Fruit fly (Drosophila melanogaster) whole organism, embryonic: Measurements from ENCODE around the gene ppk11.

Experiments
- Abd-B ChIP-seq: fragments of 200-800 bp; sonication (Bioruptor generic); optimal IDR thresholded peaks from 2 replicates; lab custom pipeline; 2018; ENCODE audit warnings: missing biosample characterization, mild to moderate bottlenecking, missing genetic modification characterization, moderate library complexity
- Asciz ChIP-seq: fragments of 200-800 bp; sonication (Bioruptor generic); optimal IDR thresholded peaks from 2 replicates; lab custom pipeline; 2017; ENCODE audit warnings: missing biosample characterization, mild to moderate bottlenecking, missing genetic modification characterization, missing genetic modification reagents
- B-H1 ChIP-seq: fragments of 200-800 bp; sonication (Bioruptor generic); IDR thresholded peaks from 3 replicates; pipeline ENCODE4 v1.3.6; 2022; ENCODE audit warnings: missing biosample characterization, missing genetic modification characterization
- CG1024 ChIP-seq: fragments of 200-800 bp; sonication (Bioruptor generic); IDR thresholded peaks from 2 replicates; pipeline ENCODE4 v1.3.6; 2022; ENCODE audit warnings: missing biosample characterization, missing genetic modification characterization
- CG12744 ChIP-seq: fragments of 200-800 bp; sonication (Bioruptor generic); optimal IDR thresholded peaks from 2 replicates; lab custom pipeline; 2016; ENCODE audit warnings: missing biosample characterization, missing genetic modification characterization
- CG14667 ChIP-seq: fragments of 200-800 bp; sonication (Bioruptor generic); IDR thresholded peaks from 2 replicates; pipeline ENCODE4 v1.3.6; 2022; ENCODE audit warnings: missing biosample characterization, missing genetic modification characterization
- CG15011 ChIP-seq: fragments of 200-800 bp; sonication (Bioruptor generic); optimal IDR thresholded peaks from 3 replicates; lab custom pipeline; 2018; ENCODE audit warnings: missing biosample characterization, mild to moderate bottlenecking, missing genetic modification characterization
- CG17568 ChIP-seq: fragments of 200-800 bp; sonication (Bioruptor generic); optimal IDR thresholded peaks from 2 replicates; lab custom pipeline; 2018; ENCODE audit warnings: missing biosample characterization, mild to moderate bottlenecking, missing genetic modification characterization, moderate library complexity
- CG18476 ChIP-seq: fragments of 200-800 bp; sonication (Bioruptor generic); optimal IDR thresholded peaks from 2 replicates; lab custom pipeline; 2016; ENCODE audit warnings: missing biosample characterization, mild to moderate bottlenecking, missing genetic modification characterization
- CG2712 ChIP-seq: fragments of 200-800 bp; optimal IDR thresholded peaks from 3 replicates; lab custom pipeline; 2019; ENCODE audit warnings: missing biosample characterization, mild to moderate bottlenecking, missing genetic modification characterization, moderate library complexity
- CG30020 ChIP-seq: fragments of 200-800 bp; optimal IDR thresholded peaks from 2 replicates; lab custom pipeline; 2019; ENCODE audit warnings: missing biosample characterization, mild to moderate bottlenecking, missing genetic modification characterization, moderate library complexity
- CG30403 ChIP-seq: fragments of 200-800 bp; sonication (Bioruptor generic); optimal IDR thresholded peaks from 3 replicates; lab custom pipeline; 2016; ENCODE audit warnings: missing biosample characterization, missing genetic modification characterization
- CG32772 ChIP-seq: fragments of 200-800 bp; sonication (Bioruptor generic); IDR thresholded peaks from 2 replicates; pipeline ENCODE4 v1.3.6; 2022; ENCODE audit warnings: missing biosample characterization, missing genetic modification characterization
- CG34376 ChIP-seq: fragments of 200-800 bp; sonication (Bioruptor generic); optimal IDR thresholded peaks from 2 replicates; lab custom pipeline; 2018; ENCODE audit warnings: missing biosample characterization, mild to moderate bottlenecking, missing genetic modification characterization
- CG3726 ChIP-seq: fragments of 200-800 bp; sonication (Bioruptor generic); IDR thresholded peaks from 3 replicates; pipeline ENCODE4, ENCODE4 v1.3.6; 2022; ENCODE audit warnings: missing biosample characterization, missing genetic modification characterization
- CG4282 ChIP-seq: fragments of 200-800 bp; sonication (Bioruptor generic); optimal IDR thresholded peaks from 2 replicates; lab custom pipeline; 2016; ENCODE audit warnings: missing biosample characterization, missing genetic modification characterization
- CG43689 ChIP-seq: fragments of 200-800 bp; sonication (Bioruptor generic); IDR thresholded peaks from 2 replicates; pipeline ENCODE4 v1.3.6; 2022; ENCODE audit warnings: missing biosample characterization, missing genetic modification characterization
- CG4404 ChIP-seq: fragments of 200-800 bp; sonication (Bioruptor generic); IDR thresholded peaks from 2 replicates; pipeline ENCODE4 v1.3.6; 2022; ENCODE audit warnings: missing biosample characterization, missing genetic modification characterization
- CG4424 ChIP-seq: fragments of 200-800 bp; sonication (Bioruptor generic); optimal IDR thresholded peaks from 3 replicates; lab custom pipeline; 2016; ENCODE audit warnings: missing biosample characterization, missing genetic modification characterization
- CG4854 ChIP-seq: fragments of 200-800 bp; sonication (Bioruptor generic); optimal IDR thresholded peaks from 2 replicates; lab custom pipeline; 2016; ENCODE audit warnings: missing biosample characterization, missing genetic modification characterization, inconsistent platforms
- CG5180 ChIP-seq: fragments of 200-800 bp; sonication (Bioruptor generic); optimal IDR thresholded peaks from 3 replicates; lab custom pipeline; 2017; ENCODE audit warnings: missing biosample characterization, missing genetic modification characterization, mild to moderate bottlenecking, moderate library complexity, missing genetic modification reagents
- CG6175 ChIP-seq: fragments of 200-800 bp; sonication (Bioruptor generic); IDR thresholded peaks from 3 replicates; pipeline ENCODE4 v1.3.6; 2022; ENCODE audit warnings: missing biosample characterization, missing genetic modification characterization
- CG8765 ChIP-seq: fragments of 200-800 bp; sonication (Bioruptor generic); IDR thresholded peaks from 2 replicates; pipeline ENCODE4 v1.3.6; 2022; ENCODE audit warnings: missing biosample characterization, missing genetic modification characterization
- CG9215 ChIP-seq: fragments of 200-800 bp; sonication (Bioruptor generic); IDR thresholded peaks from 2 replicates; pipeline ENCODE4 v1.3.6; 2022; ENCODE audit warnings: missing biosample characterization, missing genetic modification characterization
- CG9876 ChIP-seq: fragments of 200-800 bp; sonication (Bioruptor generic); optimal IDR thresholded peaks from 2 replicates; lab custom pipeline; 2016; ENCODE audit warnings: missing biosample characterization, missing genetic modification characterization
- Chrac-16 ChIP-seq: fragments of 200-800 bp; sonication (Bioruptor generic); optimal IDR thresholded peaks from 3 replicates; lab custom pipeline; 2016; ENCODE audit warnings: missing biosample characterization, missing genetic modification characterization
- D19B ChIP-seq: fragments of 200-800 bp; sonication (Bioruptor generic); optimal IDR thresholded peaks from 2 replicates; lab custom pipeline; 2017; ENCODE audit warnings: missing biosample characterization, mild to moderate bottlenecking, missing genetic modification characterization
- E2f2 ChIP-seq: fragments of 200-800 bp; sonication (Bioruptor generic); IDR thresholded peaks from 2 replicates; pipeline ENCODE4 v1.3.6; 2022; ENCODE audit warnings: missing biosample characterization, missing genetic modification characterization
- Fer1 ChIP-seq: fragments of 200-800 bp; sonication (Bioruptor generic); optimal IDR thresholded peaks from 2 replicates; lab custom pipeline; 2017; ENCODE audit warnings: missing biosample characterization, mild to moderate bottlenecking, missing genetic modification characterization
- Fer2 ChIP-seq: fragments of 200-800 bp; sonication (Bioruptor generic); optimal IDR thresholded peaks from 2 replicates; lab custom pipeline; 2018; ENCODE audit warnings: missing biosample characterization, mild to moderate bottlenecking, missing genetic modification characterization, moderate library complexity
- MBD-R2 ChIP-seq: fragments of 200-800 bp; sonication (Bioruptor generic); IDR thresholded peaks from 2 replicates; pipeline ENCODE4 v1.3.6; 2022; ENCODE audit warnings: missing biosample characterization, missing genetic modification characterization
- Nf-YA ChIP-seq: fragments of 200-800 bp; sonication (Bioruptor generic); IDR thresholded peaks from 2 replicates; pipeline ENCODE4 v1.3.6; 2022; ENCODE audit warnings: missing biosample characterization, missing genetic modification characterization
- Sox102F ChIP-seq: fragments of 200-800 bp; sonication (Bioruptor generic); optimal IDR thresholded peaks from 2 replicates; lab custom pipeline; 2018; ENCODE audit warnings: missing biosample characterization, mild to moderate bottlenecking, missing genetic modification characterization, moderate library complexity
- abd-A ChIP-seq: fragments of 200-800 bp; sonication (Bioruptor generic); optimal IDR thresholded peaks from 3 replicates; lab custom pipeline; 2019; ENCODE audit warnings: missing biosample characterization, mild to moderate bottlenecking, missing genetic modification characterization, moderate library complexity
- ato ChIP-seq: fragments of 200-800 bp; sonication (Bioruptor generic); IDR thresholded peaks from 2 replicates; pipeline ENCODE4 v1.3.6; 2022; ENCODE audit warnings: missing biosample characterization, missing genetic modification characterization; ENCODE audit not compliant: partially characterized antibody
- cwo ChIP-seq: fragments of 200-800 bp; sonication (Bioruptor generic); optimal IDR thresholded peaks from 3 replicates; lab custom pipeline; 2017; ENCODE audit warnings: missing biosample characterization, missing genetic modification characterization, mild to moderate bottlenecking, moderate library complexity, missing genetic modification reagents
- gfzf ChIP-seq: fragments of 200-800 bp; sonication (Bioruptor generic); optimal IDR thresholded peaks from 2 replicates; lab custom pipeline; 2016; ENCODE audit warnings: missing biosample characterization, mild to moderate bottlenecking, missing genetic modification characterization, moderate library complexity
- h ChIP-seq: fragments of >200 bp; optimal IDR thresholded peaks from 2 replicates; lab custom pipeline; 2017
- kah ChIP-seq: fragments of 200-800 bp; sonication (Bioruptor generic); optimal IDR thresholded peaks from 2 replicates; lab custom pipeline; 2018; ENCODE audit warnings: missing biosample characterization, mild to moderate bottlenecking, missing genetic modification characterization
- nerfin-2 ChIP-seq: fragments of 200-800 bp; sonication (Bioruptor generic); IDR thresholded peaks from 2 replicates; pipeline ENCODE4 v1.3.6; 2022; ENCODE audit warnings: missing biosample characterization, missing genetic modification characterization; ENCODE audit not compliant: partially characterized antibody
- oc ChIP-seq: fragments of 200-800 bp; sonication (Bioruptor generic); optimal IDR thresholded peaks from 2 replicates; lab custom pipeline; 2018; ENCODE audit warnings: missing biosample characterization, mild to moderate bottlenecking, missing genetic modification characterization, moderate library complexity
- repo ChIP-seq: fragments of 200-800 bp; sonication (Bioruptor generic); optimal IDR thresholded peaks from 2 replicates; lab custom pipeline; 2016; ENCODE audit warnings: missing biosample characterization, missing genetic modification characterization
- ro ChIP-seq: fragments of 200-800 bp; sonication (Bioruptor generic); IDR thresholded peaks from 2 replicates; pipeline ENCODE4 v1.3.6; 2022; ENCODE audit warnings: missing biosample characterization, missing genetic modification characterization
- row ChIP-seq: fragments of 200-800 bp; sonication (Bioruptor generic); IDR thresholded peaks from 3 replicates; pipeline ENCODE4 v1.3.6; 2022; ENCODE audit warnings: missing biosample characterization, missing genetic modification characterization
- scrt ChIP-seq: fragments of 200-800 bp; sonication (Bioruptor generic); optimal IDR thresholded peaks from 2 replicates; lab custom pipeline; 2018; ENCODE audit warnings: missing biosample characterization, mild to moderate bottlenecking, missing genetic modification characterization, moderate library complexity
- sens-2 ChIP-seq: fragments of 200-800 bp; sonication (Bioruptor generic); IDR thresholded peaks from 2 replicates; pipeline ENCODE4 v1.3.6; 2022; ENCODE audit warnings: missing biosample characterization, missing genetic modification characterization
- slou ChIP-seq: fragments of 200-800 bp; sonication (Bioruptor generic); optimal IDR thresholded peaks from 3 replicates; lab custom pipeline; 2016; ENCODE audit warnings: missing biosample characterization, missing genetic modification characterization
- tgo ChIP-seq: fragments of 200-800 bp; sonication (Bioruptor generic); IDR thresholded peaks from 3 replicates; pipeline ENCODE4 v1.3.6; 2022; ENCODE audit warnings: missing biosample characterization, missing genetic modification characterization
- ttk ChIP-seq: fragments of 200-800 bp; sonication (Bioruptor generic); IDR thresholded peaks from 2 replicates; pipeline ENCODE4 v2.1.2; 2022; ENCODE audit warnings: missing biosample characterization, missing genetic modification characterization
- usp ChIP-seq: fragments of >200 bp; optimal IDR thresholded peaks from 2 replicates; lab custom pipeline; 2017; ENCODE audit warnings: missing biosample characterization, missing genetic modification characterization
- zen2 ChIP-seq: fragments of 200-800 bp; sonication (Bioruptor generic); IDR thresholded peaks from 3 replicates; pipeline ENCODE4 v1.3.6; 2022; ENCODE audit warnings: missing biosample characterization, missing genetic modification characterization; ENCODE audit not compliant: partially characterized antibody

The ppk11 gene

DNA sequence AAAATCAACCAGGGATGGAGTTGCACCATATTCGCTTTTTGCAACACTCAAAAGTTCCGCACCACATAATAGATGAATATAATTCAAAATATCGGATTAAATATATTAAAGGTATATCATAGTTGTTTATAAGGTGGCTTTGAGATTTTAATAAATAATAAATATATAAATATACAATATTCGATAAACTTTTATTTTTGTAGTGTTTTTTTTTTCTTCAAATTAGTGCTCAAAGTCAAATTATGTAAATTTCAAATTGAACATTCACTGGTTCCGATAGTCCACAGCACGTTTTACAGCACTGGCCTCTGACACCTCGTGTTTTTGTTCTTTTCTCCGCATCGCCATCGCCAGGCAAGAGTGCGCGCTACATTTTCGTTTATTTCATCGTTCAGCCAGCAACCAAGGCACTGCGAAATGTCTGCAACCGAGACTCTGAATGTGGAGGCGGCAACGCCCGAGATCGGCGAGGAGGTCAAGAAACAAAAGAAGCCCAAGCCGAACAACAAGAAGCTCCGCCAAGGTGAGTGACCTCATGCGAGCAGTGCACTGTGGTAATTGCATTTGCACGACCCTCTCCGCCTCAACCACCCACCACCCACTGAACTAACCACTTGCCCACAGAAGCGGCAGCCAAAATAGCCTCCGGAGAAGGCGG is 11.5 kb downstream of the ppk11 start, which contains the start of the genes Taf11 and und (continued):
- TF ChIP-seq CG4282 (no peak), CG9215 (GFP tag; lab: Robert Waterston, UW) (peak; percentile 48), CG4424 (GFP tag; lab: Kevin White, UChicago) (no peak), Nf-YA (GFP tag; lab: Robert Waterston, UW) (no peak), CG34376 (GFP tag; lab: Kevin White, UChicago) (no peak), CG12744 (GFP tag; lab: Kevin White, UChicago) (no peak), CG15011 (GFP tag; lab: Kevin White, UChicago) (no peak), CG4404 (peak; percentile 33; the same call in 1 of the 2 replicates), CG14667 (no peak), sens-2 (GFP tag; lab: Robert Waterston, UW) (no peak), oc (tag; lab: Kevin White, UChicago) (no peak), CG2712 (tag; lab: Kevin White, UChicago) (no peak), CG8765 (GFP tag; lab: Robert Waterston, UW) (no peak), gfzf (GFP tag; lab: Kevin White, UChicago) (no peak), tgo (GFP tag; lab: Robert Waterston, UW) (no peak; the same call in 2 of the 3 replicates), cwo (GFP tag; lab: Kevin White, UChicago) (no peak), CG4854 (no peak), CG18476 (GFP tag; lab: Kevin White, UChicago) (no peak), h (lab: Kevin White, UChicago) (no peak), CG30020 (tag; lab: Kevin White, UChicago) (no peak), CG6175 (GFP tag; lab: Robert Waterston, UW) (no peak), B-H1 (GFP tag; lab: Robert Waterston, UW) (no peak), Asciz (GFP tag; lab: Kevin White, UChicago) (no peak), scrt (no peak), CG32772 (GFP tag; lab: Robert Waterston, UW) (no peak), zen2 (GFP tag; lab: Robert Waterston, UW) (peak; percentile 13; the same call in 1 of the 3 replicates), Fer1 (GFP tag; lab: Kevin White, UChicago) (no peak), row (peak; percentile 92), ro (GFP tag; lab: Robert Waterston, UW) (no peak), usp (GFP tag; lab: Kevin White, UChicago) (no peak), CG17568 (no peak), nerfin-2 (GFP tag; lab: Robert Waterston, UW) (no peak), Sox102F (GFP tag; lab: Kevin White, UChicago) (no peak), Chrac-16 (peak; percentile 25), ttk (GFP tag; lab: Robert Waterston, UW) (no peak), abd-A (tag; lab: Kevin White, UChicago) (no peak), CG43689 (GFP tag; lab: Robert Waterston, UW) (no peak), CG5180 (GFP tag; lab: Kevin White, UChicago) (no peak), slou (GFP tag; lab: Kevin White, UChicago) (no peak), Fer2 (tag; lab: Kevin White, UChicago) (peak; percentile 3), Abd-B (GFP tag; lab: Kevin White, UChicago) (peak; percentile 43), E2f2 (peak; percentile 49; the same call in 1 of the 2 replicates), repo (GFP tag; lab: Kevin White, UChicago) (no peak), MBD-R2 (GFP tag; lab: Robert Waterston, UW) (peak; percentile 83), D19B (no peak), kah (GFP tag; lab: Kevin White, UChicago) (no peak), CG9876 (GFP tag; lab: Kevin White, UChicago) (no peak), ato (no peak), CG30403 (GFP tag; lab: Kevin White, UChicago) (peak; percentile 39), CG1024 (GFP tag; lab: Robert Waterston, UW) (no peak), CG3726 (GFP tag; lab: Robert Waterston, UW) (no peak)
